Worm (Caenorhabditis elegans) whole organism, L2 larva: ENCODE results near the gene K12H4.2.

Source experiments
- dmd-4 ChIP-seq: sonication (generic microtip); optimal IDR thresholded peaks from 2 replicates; lab custom pipeline; 2017; ENCODE audit warnings: missing biosample characterization, missing genetic modification characterization
- lsy-2 ChIP-seq, 2 experiments: fragments of 150-350 bp in 1 of 2; sonication (generic microtip) in 1 of 2; optimal IDR thresholded peaks; 2 replicates each; lab custom pipeline; 2014 to 2017; ENCODE audit warnings: missing biosample characterization in 2 of 2, missing genetic modification characterization in 2 of 2
- mdl-1 ChIP-seq, 2 experiments: fragments of 150-350 bp in 1 of 2; sonication (generic microtip) in 1 of 2; optimal IDR thresholded peaks; 2 replicates each; lab custom pipeline; 2017; ENCODE audit warnings: missing biosample characterization in 2 of 2, missing genetic modification characterization in 2 of 2
- nhr-11 ChIP-seq: fragments of 150-350 bp; optimal IDR thresholded peaks from 2 replicates; lab custom pipeline; 2014; ENCODE audit warnings: missing biosample characterization, missing genetic modification characterization
- nhr-25 ChIP-seq: fragments of 150-350 bp; sonication (generic microtip); optimal IDR thresholded peaks from 3 replicates; lab custom pipeline; 2014; ENCODE audit warnings: missing biosample characterization, missing genetic modification characterization
- unc-55 ChIP-seq: fragments of 150-350 bp; sonication (generic microtip); optimal IDR thresholded peaks from 3 replicates; lab custom pipeline; 2014; ENCODE audit warnings: missing biosample characterization, missing genetic modification reagents, missing genetic modification characterization

ce11 chrIII:8037941-8038340 lies 9.6 kb upstream of the K12H4.2 start, which contains the start of gene dpf-6:
- no peak for TF ChIP-seq dmd-4
- no peak for TF ChIP-seq mdl-1 (tag; optimal IDR thresholded peaks at IDR 0.05; lab: Kevin White, UChicago)
- TF ChIP-seq unc-55 (GFP tag; lab: Kevin White, UChicago), result no peak
- TF ChIP-seq nhr-25 (tag; lab: Kevin White, UChicago), result no peak
- no peak for TF ChIP-seq lsy-2 (tag; optimal IDR thresholded peaks at IDR 0.05; lab: Kevin White, UChicago)
- no peak for TF ChIP-seq nhr-11 (tag; lab: Kevin White, UChicago)
